Worm (Caenorhabditis elegans): Measurements from ENCODE around the gene C06A6.2.

ce11 chrIV:7846386-7846785 is at the start of gene C06A6.2:
- TF ChIP-seq Y105C5A.15 (GFP tag; IDR thresholded peaks at IDR 0.05) (no peak), egl-27 (tag; optimal IDR thresholded peaks at IDR 0.05) (no peak), unc-62 (GFP tag; optimal IDR thresholded peaks at IDR 0.05 in 1 of 2) (no peak), unc-62 (tag; optimal IDR thresholded peaks at IDR 0.05) (no peak), fos-1 (tag; optimal IDR thresholded peaks at IDR 0.05) (no peak), ztf-11 (tag; optimal IDR thresholded peaks at IDR 0.05) (no peak), dpl-1 (GFP tag; optimal IDR thresholded peaks at IDR 0.05) (no peak)

Data from whole organism, L4 larva.